Worm (Caenorhabditis elegans) whole organism, midembryonic: ENCODE measurements around the gene ZK262.4.

Source experiments
- T22C8.4 ChIP-seq: fragments of 200-800 bp; sonication (Bioruptor generic); IDR thresholded peaks from 2 replicates; pipeline ENCODE4 v1.3.6; 2022; ENCODE audit warnings: missing genetic modification characterization, missing compliant biosample characterization
- cog-1 ChIP-seq: sonication (generic microtip); optimal IDR thresholded peaks from 2 replicates; lab custom pipeline; 2016; ENCODE audit warnings: missing genetic modification characterization, missing compliant biosample characterization
- flt-1 ChIP-seq: fragments of 200-800 bp; sonication (Bioruptor generic); IDR thresholded peaks from 2 replicates; pipeline ENCODE4 v1.3.6; 2022; ENCODE audit warnings: missing genetic modification characterization, missing compliant biosample characterization
- klf-2 ChIP-seq: fragments of 200-800 bp; sonication (Bioruptor generic); conservative IDR thresholded peaks from 2 replicates; pipeline ENCODE4 v1.3.6; 2022; ENCODE audit warnings: missing genetic modification reagents, missing genetic modification characterization, missing compliant biosample characterization
- med-1 ChIP-seq: sonication (generic microtip); optimal IDR thresholded peaks from 2 replicates; lab custom pipeline; 2017; ENCODE audit warnings: missing genetic modification characterization, mild to moderate bottlenecking, missing compliant biosample characterization, antibody characterized with exemption, missing genetic modification reagents; ENCODE audit not compliant: insufficient read depth
- ref-1 ChIP-seq: fragments of 200-800 bp; sonication (Bioruptor generic); conservative IDR thresholded peaks from 2 replicates; pipeline ENCODE4 v1.3.6; 2022; ENCODE audit warnings: missing genetic modification reagents, missing genetic modification characterization, missing compliant biosample characterization
- tab-1 ChIP-seq: fragments of 200-800 bp; sonication (Bioruptor generic); IDR thresholded peaks from 2 replicates; pipeline ENCODE4 v1.3.6; 2022; ENCODE audit warnings: missing genetic modification characterization, missing compliant biosample characterization
- ztf-23 ChIP-seq: fragments of 200-800 bp; sonication (Bioruptor generic); IDR thresholded peaks from 2 replicates; pipeline ENCODE4 v1.3.6; 2022; ENCODE audit warnings: missing genetic modification reagents, missing genetic modification characterization, missing compliant biosample characterization
- ztf-29 ChIP-seq: fragments of 200-800 bp; sonication (Bioruptor generic); IDR thresholded peaks from 2 replicates; pipeline ENCODE4 v1.3.6; 2022; ENCODE audit warnings: missing genetic modification reagents, missing genetic modification characterization, missing compliant biosample characterization

Gene ZK262.4

DNA sequence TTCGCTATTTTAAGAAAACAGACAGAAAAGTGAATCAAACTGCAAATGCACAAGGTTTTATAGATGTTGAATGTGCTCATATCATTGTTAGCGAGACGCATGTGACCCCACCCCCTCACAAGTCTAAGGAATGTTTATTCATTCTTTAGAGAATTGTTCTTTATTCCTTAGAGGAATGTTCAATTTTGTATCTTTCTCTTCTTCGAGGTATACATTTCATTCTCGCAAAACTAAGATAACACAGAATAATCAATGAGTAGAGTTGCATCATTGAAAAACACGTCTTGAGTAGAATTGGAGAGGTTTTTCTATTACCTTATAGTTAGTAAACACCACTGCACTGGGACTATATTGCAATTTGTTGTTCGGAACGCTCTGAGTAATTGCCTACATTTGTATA, 10.6 kb upstream of the ZK262.4 start, which contains the start of gene ZK262.20:
ZK262.20 (minus strand) TSS at position 101 of the 400 bp plus-strand sequence.
- no peak for TF ChIP-seq ref-1 (GFP tag; lab: Robert Waterston, UW)
- no peak for TF ChIP-seq tab-1
- no peak for TF ChIP-seq ztf-29 (GFP tag; lab: Robert Waterston, UW)
- no peak for TF ChIP-seq flt-1 (GFP tag; lab: Robert Waterston, UW)
- TF ChIP-seq med-1 (GFP tag; lab: Kevin White, UChicago), result no peak
- no peak for TF ChIP-seq T22C8.4 (GFP tag; lab: Robert Waterston, UW)
- TF ChIP-seq ztf-23, result no peak
- TF ChIP-seq cog-1, result no peak
- no peak for TF ChIP-seq klf-2

DNA sequence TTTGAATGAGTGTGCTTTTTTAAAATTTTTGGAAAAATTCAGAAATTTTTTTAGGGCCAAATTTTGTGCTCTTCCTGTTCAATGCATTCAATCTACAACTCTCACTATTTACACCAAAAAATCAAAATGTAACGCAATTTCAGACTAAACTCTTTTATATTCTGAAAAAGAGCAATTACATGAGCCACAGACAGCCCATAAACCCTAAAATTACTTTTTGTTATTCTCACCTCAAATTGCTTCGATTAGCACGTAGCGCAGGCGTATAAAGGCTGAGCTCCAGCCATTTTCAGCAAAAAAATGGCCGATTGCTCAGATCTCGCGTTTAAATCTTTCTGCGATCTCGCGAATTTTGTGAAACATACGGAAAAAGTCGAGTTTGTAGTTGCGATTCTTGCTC, 7.1 kb upstream of the ZK262.4 start, which contains the start of gene srw-82:
srw-82 (plus strand) TSS at position 301 of the 400 bp plus-strand sequence.
- no peak for TF ChIP-seq T22C8.4 (GFP tag; lab: Robert Waterston, UW)
- TF ChIP-seq cog-1, result no peak
- no peak for TF ChIP-seq med-1 (GFP tag; lab: Kevin White, UChicago)
- no peak for TF ChIP-seq tab-1
- no peak for TF ChIP-seq ztf-23

DNA sequence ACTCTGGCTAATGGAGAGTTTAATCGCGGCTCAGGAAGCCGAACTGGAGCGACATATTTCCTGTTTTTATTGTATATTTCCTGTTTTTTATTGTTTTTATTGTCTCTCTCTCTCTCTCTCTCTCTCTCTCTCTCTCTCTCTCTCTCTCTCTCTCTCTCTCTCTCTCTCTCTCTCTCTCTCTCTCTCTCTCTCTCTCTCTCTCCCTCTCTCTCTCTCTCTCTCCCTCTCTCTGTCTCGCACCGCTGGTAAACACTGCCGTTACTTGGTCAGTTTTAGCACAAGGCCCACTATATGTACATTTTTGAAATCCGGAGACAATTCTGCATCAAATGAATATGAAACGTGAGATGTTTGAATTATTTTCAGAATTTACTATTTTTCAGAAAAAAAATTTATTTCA, 6.5 kb upstream of the ZK262.4 start:
- no peak for TF ChIP-seq ztf-23
- no peak for TF ChIP-seq ztf-29 (GFP tag; lab: Robert Waterston, UW)
- no peak for TF ChIP-seq flt-1 (GFP tag; lab: Robert Waterston, UW)
- TF ChIP-seq ref-1 (GFP tag; lab: Robert Waterston, UW), result no peak
- TF ChIP-seq klf-2, result no peak
- no peak for TF ChIP-seq tab-1
- TF ChIP-seq cog-1, result no peak
- no peak for TF ChIP-seq T22C8.4 (GFP tag; lab: Robert Waterston, UW)
- no peak for TF ChIP-seq med-1 (GFP tag; lab: Kevin White, UChicago)

DNA sequence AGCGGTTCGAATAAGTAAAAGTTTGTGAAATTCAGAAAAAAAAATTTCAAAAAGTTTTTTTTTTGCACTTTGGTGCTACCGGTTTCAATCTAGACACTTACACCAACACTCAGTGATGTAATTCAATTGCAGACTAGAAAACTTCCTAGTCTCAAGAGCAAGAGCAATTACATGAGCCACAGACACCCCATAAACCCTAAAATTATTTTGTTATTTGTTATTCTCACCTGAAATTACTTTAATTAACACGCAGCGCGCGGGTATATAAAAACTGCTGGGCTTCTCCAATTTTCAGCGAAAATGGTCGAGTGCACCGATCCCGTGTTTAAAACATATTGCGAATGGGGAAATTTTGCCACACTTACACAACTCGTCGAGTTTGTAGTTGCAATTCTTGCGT, 1.9 kb upstream of the ZK262.4 start, which contains the start of gene srw-83:
srw-83 (plus strand) TSS at position 301 of the 400 bp plus-strand sequence.
- TF ChIP-seq flt-1 (GFP tag; lab: Robert Waterston, UW), result no peak
- TF ChIP-seq klf-2, result no peak
- TF ChIP-seq T22C8.4 (GFP tag; lab: Robert Waterston, UW), result no peak
- no peak for TF ChIP-seq cog-1
- TF ChIP-seq tab-1, result no peak
- no peak for TF ChIP-seq ztf-29 (GFP tag; lab: Robert Waterston, UW)
- no peak for TF ChIP-seq med-1 (GFP tag; lab: Kevin White, UChicago)
- no peak for TF ChIP-seq ref-1 (GFP tag; lab: Robert Waterston, UW)
- TF ChIP-seq ztf-23, result no peak

DNA sequence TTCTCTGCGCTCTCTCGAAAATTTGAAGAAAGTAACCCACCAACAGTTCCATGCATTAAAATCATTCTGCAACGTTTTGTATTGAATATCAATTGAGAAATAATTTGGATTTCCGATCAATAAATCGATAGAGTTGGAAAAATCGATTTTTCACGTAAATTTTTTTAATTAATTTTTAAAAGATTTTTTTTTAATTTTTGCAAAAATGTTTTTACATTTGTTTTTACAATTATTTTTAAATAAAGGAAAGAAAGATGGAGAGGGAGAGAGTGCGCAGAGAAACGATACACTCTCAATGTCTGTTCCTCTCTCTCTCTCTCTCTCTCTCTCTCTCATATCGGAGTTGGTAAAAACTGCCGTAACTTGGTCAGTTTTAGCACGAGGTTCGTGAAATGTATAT, 1.2 kb upstream of the ZK262.4 start, which contains the start of gene ZK262.19:
ZK262.19 (minus strand) TSS at position 101 of the 400 bp plus-strand sequence.
- TF ChIP-seq ztf-23, result no peak
- TF ChIP-seq ref-1 (GFP tag; lab: Robert Waterston, UW), result no peak
- no peak for TF ChIP-seq tab-1
- no peak for TF ChIP-seq T22C8.4 (GFP tag; lab: Robert Waterston, UW)
- TF ChIP-seq flt-1 (GFP tag; lab: Robert Waterston, UW), result no peak
- TF ChIP-seq ztf-29 (GFP tag; lab: Robert Waterston, UW), result no peak
- TF ChIP-seq med-1 (GFP tag; lab: Kevin White, UChicago), result no peak
- TF ChIP-seq klf-2, result no peak
- TF ChIP-seq cog-1, result no peak

DNA sequence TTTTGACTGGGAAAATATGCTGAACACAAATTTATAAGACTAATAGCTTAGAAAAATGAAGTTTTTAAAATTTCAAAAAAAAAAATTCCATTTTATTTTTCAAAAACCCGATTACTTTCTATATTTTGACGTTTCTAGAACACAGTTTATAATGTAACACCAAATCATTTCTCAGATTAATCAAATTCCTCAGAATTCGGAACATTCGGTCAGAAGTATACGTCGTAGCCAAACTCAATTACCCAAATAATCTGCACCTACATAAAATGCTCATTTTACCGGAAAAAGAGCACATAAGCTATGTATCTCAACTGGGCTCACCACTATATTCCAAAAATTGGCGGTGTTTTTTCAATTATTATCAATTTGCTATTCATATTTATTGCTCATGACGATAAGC, 3.6 kb downstream of the ZK262.4 start, which contains the start of gene srj-26:
srj-26 (plus strand) TSS at position 301 of the 400 bp plus-strand sequence.
- no peak for TF ChIP-seq klf-2
- no peak for TF ChIP-seq ref-1 (GFP tag; lab: Robert Waterston, UW)
- no peak for TF ChIP-seq ztf-23
- no peak for TF ChIP-seq med-1 (GFP tag; lab: Kevin White, UChicago)
- no peak for TF ChIP-seq tab-1
- TF ChIP-seq flt-1 (GFP tag; lab: Robert Waterston, UW), result no peak
- TF ChIP-seq ztf-29 (GFP tag; lab: Robert Waterston, UW), result no peak
- no peak for TF ChIP-seq T22C8.4 (GFP tag; lab: Robert Waterston, UW)
- TF ChIP-seq cog-1, result no peak

DNA sequence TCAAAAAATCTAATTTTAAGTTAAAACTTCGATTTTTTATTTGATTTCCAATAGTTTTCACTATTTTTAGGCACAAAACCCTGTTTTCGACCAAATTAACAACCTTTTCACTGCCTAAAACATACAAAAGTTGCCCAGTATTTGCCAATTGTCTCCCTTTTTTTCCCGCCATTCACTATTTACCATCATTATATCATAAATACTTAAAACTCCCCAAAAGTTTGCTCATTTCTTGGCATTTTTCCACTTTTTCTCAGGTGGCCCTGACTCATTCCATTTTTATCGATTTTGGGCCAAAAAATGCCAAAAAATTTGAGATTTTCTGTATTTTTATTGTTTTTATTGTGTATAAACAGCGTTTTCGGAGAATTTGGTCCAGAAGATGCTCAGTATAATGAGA, 10.3 kb downstream of the ZK262.4 start, which contains the start of gene txt-8:
txt-8 (plus strand) TSS at position 301 of the 400 bp plus-strand sequence.
- TF ChIP-seq med-1 (GFP tag; lab: Kevin White, UChicago) (no peak), klf-2 (no peak), ztf-29 (GFP tag; lab: Robert Waterston, UW) (no peak), ztf-23 (no peak), T22C8.4 (GFP tag; lab: Robert Waterston, UW) (no peak), cog-1 (no peak), flt-1 (GFP tag; lab: Robert Waterston, UW) (no peak), ref-1 (GFP tag; lab: Robert Waterston, UW) (no peak), tab-1 (no peak)

DNA sequence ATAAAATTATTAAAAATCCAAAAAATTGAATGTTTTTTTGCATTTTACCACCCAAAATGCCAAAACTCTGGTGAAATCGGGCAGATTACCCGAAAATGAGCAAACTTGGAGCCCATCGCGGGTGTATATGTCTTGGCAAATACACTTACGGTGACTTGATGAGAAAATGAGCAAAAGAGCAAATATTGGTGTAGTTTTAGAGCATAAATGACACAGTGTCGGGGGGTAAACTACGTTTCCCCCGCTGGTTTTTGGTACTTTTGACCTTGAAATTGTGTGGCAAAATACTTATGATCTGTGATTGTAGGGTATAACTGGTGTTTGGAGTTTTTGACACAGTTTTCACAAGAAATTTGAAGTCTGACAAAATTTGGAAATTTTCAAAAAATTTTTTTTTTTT, 11.5 kb downstream of the ZK262.4 start, which contains the start of gene ZK262.2:
ZK262.2 (minus strand) TSS at position 101 of the 400 bp plus-strand sequence.
- no peak for TF ChIP-seq ztf-23
- TF ChIP-seq flt-1 (GFP tag; lab: Robert Waterston, UW), result no peak
- TF ChIP-seq ref-1 (GFP tag; lab: Robert Waterston, UW), result no peak
- no peak for TF ChIP-seq T22C8.4 (GFP tag; lab: Robert Waterston, UW)

DNA sequence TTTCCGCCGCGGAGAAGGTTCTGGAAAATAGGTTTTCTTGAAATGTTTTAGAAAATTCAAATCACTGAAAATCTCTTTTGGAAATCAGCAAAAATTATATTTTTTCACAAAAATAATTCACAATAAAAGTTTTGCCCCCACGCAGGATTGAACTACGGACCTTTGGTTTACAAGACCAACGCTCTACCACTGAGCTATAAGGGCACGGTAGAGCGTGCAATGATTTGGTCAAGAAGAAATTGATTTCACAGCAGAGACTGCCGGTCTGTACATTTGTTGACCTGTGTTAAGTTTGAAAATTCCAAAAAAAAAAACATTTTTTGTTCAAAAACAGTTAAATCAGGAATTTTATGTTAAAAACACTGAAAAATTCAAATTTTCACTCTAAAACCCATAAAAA, 12.0 kb downstream of the ZK262.4 start:
- TF ChIP-seq med-1 (GFP tag; lab: Kevin White, UChicago) (no peak), cog-1 (no peak), tab-1 (no peak)

DNA sequence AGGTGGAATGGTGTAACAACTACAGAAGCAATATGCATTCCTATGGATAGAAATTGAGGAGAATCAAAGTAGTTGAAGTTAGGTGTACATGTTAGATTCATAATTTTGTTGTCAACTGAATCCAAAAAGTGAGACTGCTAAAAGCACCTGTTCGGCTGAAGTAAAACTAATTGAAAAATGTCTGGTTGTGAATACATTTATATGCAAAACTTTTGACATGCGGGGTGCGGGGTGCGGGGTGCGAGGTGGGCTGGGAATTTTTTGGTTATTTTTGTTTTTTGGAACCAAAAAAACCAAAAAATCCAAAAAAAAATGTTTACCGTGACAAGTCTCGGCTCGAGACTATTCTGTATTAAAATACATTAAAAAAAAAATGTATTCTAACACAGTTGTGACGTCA, 14.2 kb downstream of the ZK262.4 start, which contains the start of gene srh-207:
srh-207 (minus strand) TSS at position 101 of the 400 bp plus-strand sequence.
- TF ChIP-seq med-1 (GFP tag; lab: Kevin White, UChicago), result no peak
- no peak for TF ChIP-seq ztf-29 (GFP tag; lab: Robert Waterston, UW)
